Worm (Caenorhabditis elegans) whole organism, early embryonic: ENCODE results near the gene mrpl-22.
A peak's percentile ranks its signal among the peaks of the same experiment; 100 is the strongest.

Experiments used
- B0310.2 ChIP-seq: sonication (generic microtip); optimal IDR thresholded peaks from 2 replicates; lab custom pipeline; 2016; ENCODE audit warnings: mild to moderate bottlenecking, missing genetic modification characterization, missing compliant biosample characterization
- F13C5.2 ChIP-seq: sonication (generic microtip); optimal IDR thresholded peaks from 2 replicates; lab custom pipeline; 2017; ENCODE audit warnings: mild to moderate bottlenecking, missing genetic modification characterization, inconsistent platforms, missing compliant biosample characterization
- aly-1 ChIP-seq: sonication (generic microtip); optimal IDR thresholded peaks from 2 replicates; lab custom pipeline; 2016; ENCODE audit warnings: missing genetic modification characterization, missing compliant biosample characterization
- ama-1 ChIP-seq: fragments of 150-350 bp; optimal IDR thresholded peaks from 2 replicates; lab custom pipeline; 2014
- ceh-13 ChIP-seq: fragments of 200-800 bp; sonication (Bioruptor generic); optimal IDR thresholded peaks from 2 replicates; lab custom pipeline; 2018; ENCODE audit warnings: mild to moderate bottlenecking, missing genetic modification characterization, missing compliant biosample characterization
- ceh-36 ChIP-seq: sonication (generic microtip); optimal IDR thresholded peaks from 2 replicates; lab custom pipeline; 2016; ENCODE audit warnings: missing genetic modification characterization, inconsistent platforms, missing compliant biosample characterization
- ets-7 ChIP-seq: sonication (generic microtip); optimal IDR thresholded peaks from 2 replicates; lab custom pipeline; 2016; ENCODE audit warnings: missing genotype, missing genetic modification characterization, missing compliant biosample characterization
- flt-1 ChIP-seq: fragments of 200-800 bp; sonication (Bioruptor generic); IDR thresholded peaks from 2 replicates; pipeline ENCODE4 v1.3.6; 2022; ENCODE audit warnings: missing genetic modification characterization, missing compliant biosample characterization
- hmbx-1 ChIP-seq: sonication (generic microtip); optimal IDR thresholded peaks from 2 replicates; lab custom pipeline; 2016; ENCODE audit warnings: mild to moderate bottlenecking, missing genetic modification characterization, missing compliant biosample characterization
- hmg-4 ChIP-seq: fragments of 200-800 bp; sonication (Bioruptor generic); optimal IDR thresholded peaks from 2 replicates; lab custom pipeline; 2018; ENCODE audit warnings: mild to moderate bottlenecking, missing genetic modification characterization, missing compliant biosample characterization
- hnd-1 ChIP-seq: sonication (generic microtip); optimal IDR thresholded peaks from 2 replicates; lab custom pipeline; 2016; ENCODE audit warnings: missing genetic modification characterization, missing compliant biosample characterization
- pes-1 ChIP-seq: fragments of 200-800 bp; sonication (Bioruptor generic); IDR thresholded peaks from 2 replicates; pipeline ENCODE4 v1.3.6; 2022; ENCODE audit warnings: missing genetic modification reagents, missing genetic modification characterization, missing compliant biosample characterization
- scrt-1 ChIP-seq: fragments of 200-800 bp; sonication (Bioruptor generic); IDR thresholded peaks from 2 replicates; pipeline ENCODE4 v1.3.6; 2022; ENCODE audit warnings: missing genetic modification characterization, missing compliant biosample characterization
- sea-1 ChIP-seq: fragments of 200-800 bp; sonication (Bioruptor generic); conservative IDR thresholded peaks from 2 replicates; pipeline ENCODE4 v1.3.6; 2022; ENCODE audit warnings: missing genetic modification characterization, missing compliant biosample characterization
- tbx-11 ChIP-seq: fragments of 200-800 bp; sonication (Bioruptor generic); IDR thresholded peaks from 2 replicates; pipeline ENCODE4 v1.3.6; 2022; ENCODE audit warnings: missing genetic modification characterization, missing compliant biosample characterization
- tbx-37 ChIP-seq: fragments of 200-800 bp; sonication (Bioruptor generic); conservative IDR thresholded peaks from 2 replicates; pipeline ENCODE4 v1.3.6; 2022; ENCODE audit warnings: missing genetic modification reagents, missing genetic modification characterization, missing compliant biosample characterization
- tra-4 ChIP-seq: sonication (generic microtip); optimal IDR thresholded peaks from 2 replicates; lab custom pipeline; 2017; ENCODE audit warnings: missing genetic modification characterization, missing compliant biosample characterization

Gene mrpl-22

DNA sequence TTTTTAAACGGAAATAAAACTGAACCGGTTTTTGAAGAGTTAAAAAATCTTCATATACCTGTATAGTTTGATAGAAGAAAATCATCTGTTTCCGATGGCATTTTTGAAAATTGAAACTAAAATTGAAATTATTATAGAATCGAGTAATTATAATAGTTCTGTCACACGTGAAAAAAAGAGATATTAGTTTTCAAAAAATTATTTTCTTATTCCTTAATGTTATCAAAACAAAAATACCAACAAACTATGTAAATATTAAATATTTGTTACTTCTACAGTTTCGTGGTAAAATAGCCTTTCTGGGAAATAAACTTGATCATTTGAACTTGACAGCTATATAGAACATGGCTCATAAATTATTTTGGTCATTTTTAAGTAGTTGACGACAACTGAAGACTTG, 13.8 kb downstream of the mrpl-22 start, which contains the start of gene swt-4:
Gene swt-4 (minus strand): TSS at position 101 of the 400 bp plus-strand sequence.
- TF ChIP-seq tbx-11 (no peak), pes-1 (GFP tag; lab: Robert Waterston, UW) (no peak), tra-4 (no peak), ceh-36 (tag; lab: Kevin White, UChicago) (no peak), aly-1 (no peak), sea-1 (GFP tag; lab: Robert Waterston, UW) (no peak), tbx-37 (GFP tag; lab: Robert Waterston, UW) (no peak), hmbx-1 (no peak), scrt-1 (GFP tag; lab: Robert Waterston, UW) (no peak), ets-7 (tag; lab: Kevin White, UChicago) (no peak), hmg-4 (no peak), B0310.2 (no peak)

DNA sequence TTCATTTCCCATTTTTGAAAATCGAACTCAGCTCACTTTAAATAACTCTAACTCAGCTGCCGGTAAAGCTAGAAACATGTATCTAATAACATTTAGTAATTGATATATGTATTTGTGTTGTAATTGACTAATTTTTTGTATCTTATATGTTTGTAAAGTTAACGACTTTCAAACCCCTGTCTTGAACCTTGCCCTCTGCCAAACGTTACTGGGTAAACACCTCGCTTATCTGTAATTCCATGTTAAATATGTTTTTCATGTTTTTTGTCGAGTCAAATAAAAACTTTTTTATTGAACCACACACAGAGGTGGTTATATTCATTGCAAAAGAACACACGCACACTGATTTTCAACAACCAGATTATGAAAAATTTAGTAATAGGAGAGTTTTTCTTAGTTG, 14.5 kb downstream of the mrpl-22 start:
- TF ChIP-seq hmbx-1 (no peak), ama-1 (no peak), aly-1 (no peak), tbx-37 (GFP tag; lab: Robert Waterston, UW) (no peak), B0310.2 (no peak), sea-1 (GFP tag; lab: Robert Waterston, UW) (no peak), scrt-1 (GFP tag; lab: Robert Waterston, UW) (no peak), ets-7 (tag; lab: Kevin White, UChicago) (no peak), tra-4 (no peak), ceh-36 (tag; lab: Kevin White, UChicago) (no peak), hmg-4 (no peak), hnd-1 (tag; lab: Kevin White, UChicago) (no peak), pes-1 (GFP tag; lab: Robert Waterston, UW) (no peak), ceh-13 (GFP tag; lab: Kevin White, UChicago) (no peak), F13C5.2 (tag; lab: Kevin White, UChicago) (no peak), tbx-11 (no peak), flt-1 (GFP tag; lab: Robert Waterston, UW) (no peak)

DNA sequence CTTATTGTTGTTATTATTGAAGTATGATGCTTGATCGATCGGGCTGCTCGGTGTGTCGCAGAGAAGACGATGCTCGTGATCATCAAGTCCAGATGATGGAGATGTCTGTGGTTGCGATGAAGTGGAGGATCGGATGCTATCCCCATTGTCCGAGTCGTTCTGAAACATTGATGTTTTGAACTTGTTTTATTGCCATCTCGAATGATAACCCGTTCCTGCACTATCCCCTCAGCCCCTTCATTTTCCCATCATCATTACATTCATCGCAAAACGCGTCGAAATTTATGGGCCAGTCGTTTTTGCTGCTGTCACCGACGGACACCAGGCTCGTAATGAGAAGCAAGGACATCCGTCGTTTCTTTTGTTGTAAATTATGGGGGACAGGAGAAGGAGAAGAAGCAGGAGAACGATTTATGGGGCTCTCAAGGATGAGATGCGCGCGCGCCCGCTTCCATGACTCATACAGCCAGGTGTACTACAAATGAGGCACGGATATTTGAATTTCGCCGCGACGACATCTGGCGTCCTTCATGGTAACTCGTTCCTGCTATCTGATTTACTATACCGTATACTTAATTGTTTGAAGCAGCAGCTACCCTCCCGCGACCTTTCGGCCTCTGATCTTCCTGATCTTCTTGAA, 16.7 kb downstream of the mrpl-22 start:
- TF ChIP-seq hnd-1 (tag; lab: Kevin White, UChicago) (no peak), flt-1 (GFP tag; lab: Robert Waterston, UW) (no peak)

DNA sequence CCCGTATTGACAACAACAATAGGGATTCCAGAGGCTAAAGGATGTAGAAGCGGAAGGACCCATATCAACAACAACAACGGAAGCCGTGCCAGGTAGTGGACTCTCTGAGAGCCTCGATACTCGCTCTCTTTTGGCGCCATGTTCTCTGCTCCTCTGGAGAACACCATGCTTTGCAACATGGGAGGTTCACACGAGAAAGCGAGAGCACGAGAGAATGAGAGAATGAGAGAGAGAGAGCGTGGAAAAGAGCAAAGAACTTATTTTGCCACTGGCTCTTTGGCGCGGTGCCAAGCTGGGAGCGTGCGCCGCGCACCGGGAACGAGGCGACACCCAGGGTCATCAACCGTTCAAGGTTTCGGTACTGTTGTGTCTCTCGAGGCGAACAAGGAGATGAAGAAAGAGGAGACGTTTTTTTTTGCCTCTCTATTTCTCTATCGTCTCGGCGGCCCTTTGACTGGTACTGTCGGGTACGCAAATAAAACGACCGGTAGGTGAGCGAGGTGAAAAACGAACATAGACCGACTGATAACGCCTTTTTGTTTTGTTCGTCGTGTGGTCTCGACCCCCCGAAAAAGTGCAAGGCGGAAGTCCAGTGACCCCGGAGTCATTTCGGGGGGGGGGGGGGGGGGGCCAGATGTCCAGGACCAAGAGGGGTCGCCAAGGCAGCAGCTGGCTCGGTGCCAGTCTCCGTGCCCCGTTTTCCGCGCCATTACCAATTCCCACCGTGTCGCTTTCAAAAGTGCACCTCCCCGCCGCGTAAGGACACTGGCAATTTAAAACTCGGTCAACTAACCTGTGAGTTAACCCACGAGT, 17.5 kb downstream of the mrpl-22 start, which contains the start of gene Y39A1A.10:
Gene Y39A1A.10 (plus strand): TSS at position 139 of the 813 bp plus-strand sequence.
- TF ChIP-seq tbx-11, result no peak
- TF ChIP-seq tbx-37 (GFP tag; lab: Robert Waterston, UW), result no peak
- no peak for TF ChIP-seq ama-1
- no peak for TF ChIP-seq flt-1 (GFP tag; lab: Robert Waterston, UW)
- no peak for TF ChIP-seq aly-1
- TF ChIP-seq scrt-1 (GFP tag; lab: Robert Waterston, UW), result no peak
- no peak for TF ChIP-seq sea-1 (GFP tag; lab: Robert Waterston, UW)
- no peak for TF ChIP-seq hmbx-1
- no peak for TF ChIP-seq ceh-36 (tag; lab: Kevin White, UChicago)
- no peak for TF ChIP-seq hmg-4
- no peak for TF ChIP-seq pes-1 (GFP tag; lab: Robert Waterston, UW)
- no peak for TF ChIP-seq tra-4
- no peak for TF ChIP-seq ceh-13 (GFP tag; lab: Kevin White, UChicago)
- no peak for TF ChIP-seq B0310.2
- no peak for TF ChIP-seq hnd-1 (tag; lab: Kevin White, UChicago)
- no peak for TF ChIP-seq ets-7 (tag; lab: Kevin White, UChicago)
- TF ChIP-seq F13C5.2 (tag; lab: Kevin White, UChicago), result no peak

DNA sequence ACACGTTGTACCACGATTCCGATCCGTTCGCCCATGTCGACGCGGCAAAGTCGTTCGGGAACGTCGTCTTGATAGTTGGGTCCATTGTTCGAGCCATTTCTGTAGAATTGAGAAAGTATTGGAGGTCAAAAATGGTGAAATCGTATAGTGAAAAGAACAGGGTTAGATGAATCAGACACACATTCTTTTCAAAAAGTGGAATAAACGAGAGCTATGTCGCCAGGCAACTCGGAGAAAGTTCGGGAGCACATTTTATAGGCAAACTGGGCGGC, 18.1 kb downstream of the mrpl-22 start, which contains the start of gene Y39A1A.9:
Gene Y39A1A.9 (minus strand): TSS at position 99 of the 272 bp plus-strand sequence.
- TF ChIP-seq aly-1 (no peak), F13C5.2 (tag; lab: Kevin White, UChicago) (no peak), tbx-11 (no peak), tbx-37 (GFP tag; lab: Robert Waterston, UW) (no peak)

DNA sequence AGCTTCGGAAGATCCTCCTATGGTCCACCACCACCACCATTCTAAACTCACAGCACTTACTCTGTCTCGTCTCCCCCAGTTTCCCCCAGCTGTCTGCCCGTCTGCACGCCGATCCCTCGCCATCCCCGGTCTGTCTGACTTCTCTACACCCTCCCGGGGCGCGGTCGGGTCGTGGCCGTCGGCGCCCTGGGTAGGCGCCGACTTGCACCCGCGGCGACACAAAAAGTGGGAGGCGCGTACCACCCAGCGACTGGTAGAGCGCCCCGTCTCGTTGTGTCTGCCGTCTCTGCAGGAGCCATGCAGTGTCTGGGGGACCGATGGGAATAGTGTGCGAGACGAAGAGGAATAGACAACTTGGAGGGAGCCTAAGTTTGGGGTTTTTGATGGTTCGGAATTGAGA, 18.8 kb downstream of the mrpl-22 start:
- no peak for TF ChIP-seq scrt-1 (GFP tag; lab: Robert Waterston, UW)
- TF ChIP-seq B0310.2, result no peak
- TF ChIP-seq aly-1, result peak; percentile 47
- TF ChIP-seq hnd-1 (tag; lab: Kevin White, UChicago), result no peak
- TF ChIP-seq flt-1 (GFP tag; lab: Robert Waterston, UW), result 0 out of 2 replicates have a peak, but pooled peaks have one; percentile 8
- TF ChIP-seq tbx-37 (GFP tag; lab: Robert Waterston, UW), result no peak
- TF ChIP-seq ama-1, result no peak
- TF ChIP-seq hmbx-1, result no peak
- no peak for TF ChIP-seq ceh-13 (GFP tag; lab: Kevin White, UChicago)
- no peak for TF ChIP-seq ceh-36 (tag; lab: Kevin White, UChicago)
- no peak for TF ChIP-seq ets-7 (tag; lab: Kevin White, UChicago)
- no peak for TF ChIP-seq hmg-4
- TF ChIP-seq tra-4, result no peak
- no peak for TF ChIP-seq sea-1 (GFP tag; lab: Robert Waterston, UW)

DNA sequence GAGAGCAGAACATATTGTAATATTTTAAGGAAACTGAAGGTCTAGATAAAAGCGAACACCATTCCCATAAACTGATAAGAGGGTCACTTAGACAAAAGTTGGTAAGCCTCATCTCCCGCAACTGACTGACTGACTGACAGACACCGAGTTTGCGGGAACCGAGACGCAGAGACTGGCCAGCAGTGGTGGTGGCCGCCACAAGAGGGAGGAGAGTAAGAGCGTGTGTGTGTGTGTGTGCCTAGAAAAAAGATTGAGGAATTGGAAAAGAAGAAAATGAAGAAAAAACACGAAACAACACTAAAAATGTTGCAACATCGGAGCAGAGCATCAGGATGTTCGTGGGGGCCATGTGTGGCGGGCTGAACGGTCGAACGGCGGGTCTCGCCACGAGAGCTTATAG, 19.3 kb downstream of the mrpl-22 start:
- TF ChIP-seq scrt-1 (GFP tag; lab: Robert Waterston, UW), result no peak
- no peak for TF ChIP-seq hmbx-1
- TF ChIP-seq ama-1, result no peak
- TF ChIP-seq B0310.2, result no peak
- no peak for TF ChIP-seq hmg-4
- TF ChIP-seq tbx-37 (GFP tag; lab: Robert Waterston, UW), result no peak
- TF ChIP-seq ceh-13 (GFP tag; lab: Kevin White, UChicago), result no peak
- TF ChIP-seq pes-1 (GFP tag; lab: Robert Waterston, UW), result no peak
- TF ChIP-seq aly-1, result no peak
- TF ChIP-seq tra-4, result no peak
- no peak for TF ChIP-seq ets-7 (tag; lab: Kevin White, UChicago)
- no peak for TF ChIP-seq sea-1 (GFP tag; lab: Robert Waterston, UW)
- TF ChIP-seq flt-1 (GFP tag; lab: Robert Waterston, UW), result no peak
- TF ChIP-seq hnd-1 (tag; lab: Kevin White, UChicago), result no peak
- TF ChIP-seq tbx-11, result no peak
- no peak for TF ChIP-seq ceh-36 (tag; lab: Kevin White, UChicago)
- no peak for TF ChIP-seq F13C5.2 (tag; lab: Kevin White, UChicago)
